Worm (Caenorhabditis elegans) whole organism, L3 larva: ENCODE data around the gene egg-1.

Experiments used
- R02D3.7 ChIP-seq: fragments of 150-350 bp; optimal IDR thresholded peaks from 2 replicates; lab custom pipeline; 2014; ENCODE audit warnings: missing biosample characterization, missing genetic modification characterization
- ZK546.5 ChIP-seq: sonication (generic microtip); optimal IDR thresholded peaks from 2 replicates; lab custom pipeline; 2017; ENCODE audit warnings: missing biosample characterization, missing genetic modification characterization
- aly-2 ChIP-seq: fragments of 150-350 bp; optimal IDR thresholded peaks from 2 replicates; lab custom pipeline; 2014; ENCODE audit warnings: missing biosample characterization, missing genetic modification characterization
- ceh-16 ChIP-seq: sonication (generic microtip); optimal IDR thresholded peaks from 2 replicates; lab custom pipeline; 2017; ENCODE audit warnings: missing biosample characterization, missing genetic modification characterization
- ceh-82 ChIP-seq: fragments of 150-350 bp; optimal IDR thresholded peaks from 2 replicates; lab custom pipeline; 2014; ENCODE audit warnings: missing biosample characterization, missing genetic modification characterization
- egl-27 ChIP-seq: sonication (generic microtip); optimal IDR thresholded peaks from 4 replicates; lab custom pipeline; 2017; ENCODE audit warnings: missing biosample characterization, missing genetic modification reagents, missing genetic modification characterization
- egl-5 ChIP-seq: fragments of 150-350 bp; optimal IDR thresholded peaks from 2 replicates; lab custom pipeline; 2017; ENCODE audit warnings: missing biosample characterization, missing genetic modification reagents, missing genetic modification characterization, inconsistent platforms
- elt-1 ChIP-seq: fragments of 150-350 bp; optimal IDR thresholded peaks from 2 replicates; lab custom pipeline; 2014; ENCODE audit warnings: missing biosample characterization, missing genetic modification characterization
- elt-2 ChIP-seq: sonication (generic microtip); optimal IDR thresholded peaks from 2 replicates; lab custom pipeline; 2016; ENCODE audit warnings: missing genetic modification reagents, mild to moderate bottlenecking, missing genetic modification characterization, missing compliant biosample characterization
- elt-3 ChIP-seq, 3 experiments: fragments of 150-350 bp in 1 of 3; sonication (generic microtip) in 2 of 3; optimal IDR thresholded peaks; 2 replicates in 2 of 3; 4 replicates in 1 of 3; lab custom pipeline; 2014 to 2017; ENCODE audit warnings: missing biosample characterization in 3 of 3, missing genetic modification characterization in 3 of 3
- eor-1 ChIP-seq, 2 experiments: fragments of 150-350 bp; optimal IDR thresholded peaks; 2 replicates each; lab custom pipeline; 2014 to 2018; ENCODE audit warnings: missing biosample characterization in 2 of 2, missing genetic modification characterization in 2 of 2
- hmg-11 ChIP-seq: sonication (generic microtip); optimal IDR thresholded peaks from 2 replicates; lab custom pipeline; 2016; ENCODE audit warnings: missing genetic modification characterization, missing compliant biosample characterization
- jun-1 ChIP-seq: fragments of 150-350 bp; optimal IDR thresholded peaks from 2 replicates; lab custom pipeline; 2014; ENCODE audit warnings: missing biosample characterization, missing genetic modification reagents, missing genetic modification characterization
- lin-15B ChIP-seq: fragments of 150-350 bp; optimal IDR thresholded peaks from 2 replicates; lab custom pipeline; 2014; ENCODE audit warnings: missing biosample characterization, missing genetic modification characterization
- lin-39 ChIP-seq: fragments of 150-350 bp; optimal IDR thresholded peaks from 2 replicates; lab custom pipeline; 2018; ENCODE audit warnings: missing biosample characterization, missing genetic modification reagents, missing genetic modification characterization
- lsy-12 ChIP-seq: sonication (generic microtip); optimal IDR thresholded peaks from 2 replicates; lab custom pipeline; 2016; ENCODE audit warnings: mild to moderate bottlenecking, missing genetic modification characterization, missing compliant biosample characterization
- mdl-1 ChIP-seq: fragments of 150-350 bp; optimal IDR thresholded peaks from 2 replicates; lab custom pipeline; 2014; ENCODE audit warnings: missing biosample characterization, missing genetic modification characterization
- nfya-1 ChIP-seq: sonication (generic microtip); optimal IDR thresholded peaks from 2 replicates; lab custom pipeline; 2017; ENCODE audit warnings: missing genetic modification characterization, mild to moderate bottlenecking, missing compliant biosample characterization, antibody characterized with exemption, moderate library complexity; ENCODE audit not compliant: insufficient read depth
- nhr-11 ChIP-seq: fragments of 150-350 bp; optimal IDR thresholded peaks from 2 replicates; lab custom pipeline; 2014; ENCODE audit warnings: missing biosample characterization, missing genetic modification characterization
- nhr-12 ChIP-seq: fragments of 150-350 bp; optimal IDR thresholded peaks from 2 replicates; lab custom pipeline; 2014; ENCODE audit warnings: missing biosample characterization, missing genetic modification characterization
- nhr-23 ChIP-seq: fragments of 150-350 bp; optimal IDR thresholded peaks from 2 replicates; lab custom pipeline; 2014; ENCODE audit warnings: missing biosample characterization, missing genetic modification reagents, missing genetic modification characterization
- nhr-237 ChIP-seq: fragments of 150-350 bp; optimal IDR thresholded peaks from 2 replicates; lab custom pipeline; 2014; ENCODE audit warnings: missing biosample characterization, missing genetic modification characterization
- nhr-25 ChIP-seq: sonication (generic microtip); optimal IDR thresholded peaks from 2 replicates; lab custom pipeline; 2017; ENCODE audit warnings: missing biosample characterization, missing genetic modification characterization
- nhr-28 ChIP-seq: fragments of 150-350 bp; optimal IDR thresholded peaks from 2 replicates; lab custom pipeline; 2014; ENCODE audit warnings: missing biosample characterization, missing genetic modification characterization
- nhr-43 ChIP-seq: sonication (generic microtip); optimal IDR thresholded peaks from 2 replicates; lab custom pipeline; 2016; ENCODE audit warnings: mild to moderate bottlenecking, missing genetic modification characterization, missing compliant biosample characterization; ENCODE audit not compliant: poor library complexity, severe bottlenecking
- nhr-67 ChIP-seq: fragments of 150-350 bp; optimal IDR thresholded peaks from 2 replicates; lab custom pipeline; 2014; ENCODE audit warnings: missing biosample characterization, missing genetic modification characterization
- pha-4 ChIP-seq: fragments of 150-350 bp; optimal IDR thresholded peaks from 2 replicates; lab custom pipeline; 2014; ENCODE audit warnings: missing biosample characterization, missing genetic modification reagents, missing genetic modification characterization
- pqm-1 ChIP-seq: fragments of 150-350 bp; optimal IDR thresholded peaks from 2 replicates; lab custom pipeline; 2017; ENCODE audit warnings: missing biosample characterization, missing genetic modification characterization, inconsistent platforms
- sea-2 ChIP-seq: fragments of 150-350 bp; sonication (generic microtip); optimal IDR thresholded peaks from 4 replicates; lab custom pipeline; 2014; ENCODE audit warnings: missing biosample characterization, missing genetic modification reagents, missing genetic modification characterization
- skn-1 ChIP-seq: fragments of 150-350 bp; optimal IDR thresholded peaks from 2 replicates; lab custom pipeline; 2014; ENCODE audit warnings: missing biosample characterization, missing genetic modification characterization
- tbx-2 ChIP-seq: sonication (generic microtip); optimal IDR thresholded peaks from 2 replicates; lab custom pipeline; 2016; ENCODE audit warnings: mild to moderate bottlenecking, missing genetic modification characterization, missing compliant biosample characterization
- unc-39 ChIP-seq: sonication (generic microtip); optimal IDR thresholded peaks from 4 replicates; lab custom pipeline; 2017; ENCODE audit warnings: missing biosample characterization, missing genetic modification characterization
- unc-62 ChIP-seq: fragments of 150-350 bp; sonication (generic microtip); optimal IDR thresholded peaks from 4 replicates; lab custom pipeline; 2014; ENCODE audit warnings: missing biosample characterization, missing genetic modification reagents, missing genetic modification characterization
- zag-1 ChIP-seq: fragments of 150-350 bp; optimal IDR thresholded peaks from 2 replicates; lab custom pipeline; 2014; ENCODE audit warnings: missing biosample characterization, missing genetic modification characterization
- ztf-11 ChIP-seq: fragments of 150-350 bp; optimal IDR thresholded peaks from 2 replicates; lab custom pipeline; 2014; ENCODE audit warnings: missing biosample characterization, missing genetic modification characterization

Gene egg-1

ce11 chrIII:5692690-5693089, 35.3 kb upstream of the egg-1 start, which contains the start of the genes abi-1 and arle-14:
Gene abi-1, minus strand, starts transcription at chrIII:5692740.
Gene arle-14, plus strand, starts transcription at chrIII:5692906.
- TF ChIP-seq nhr-28 (tag; lab: Kevin White, UChicago) (no peak), skn-1 (no peak), ceh-16 (tag; lab: Kevin White, UChicago) (no peak), mdl-1 (tag; lab: Kevin White, UChicago) (no peak), eor-1 (tag; optimal IDR thresholded peaks at IDR 0.05; lab: Kevin White, UChicago) (no peak), ztf-11 (tag; lab: Kevin White, UChicago) (no peak), hmg-11 (tag; lab: Kevin White, UChicago) (peak; percentile 17), nhr-25 (no peak), tbx-2 (tag; lab: Kevin White, UChicago) (no peak), elt-3 (tag; optimal IDR thresholded peaks at IDR 0.05; lab: Kevin White, UChicago) (no peak), nhr-67 (tag; lab: Kevin White, UChicago) (no peak), pha-4 (tag; lab: Kevin White, UChicago) (peak; percentile 39), zag-1 (tag; lab: Kevin White, UChicago) (no peak), egl-27 (tag; lab: Kevin White, UChicago) (no peak), unc-39 (tag; lab: Kevin White, UChicago) (no peak), lsy-12 (tag; lab: Kevin White, UChicago) (no peak), R02D3.7 (tag; lab: Kevin White, UChicago) (peak; percentile 15), nhr-237 (tag; lab: Kevin White, UChicago) (no peak), ZK546.5 (tag; lab: Kevin White, UChicago) (no peak), nhr-11 (tag; lab: Kevin White, UChicago) (no peak), nhr-12 (tag; lab: Kevin White, UChicago) (no peak), lin-15B (no peak), sea-2 (GFP tag; lab: Kevin White, UChicago) (no peak), nfya-1 (tag; lab: Kevin White, UChicago) (peak; percentile 35)

- TF ChIP-seq lin-39, result no peak
- no peak for TF ChIP-seq ceh-16 (tag; lab: Kevin White, UChicago)
- no peak for TF ChIP-seq lsy-12 (tag; lab: Kevin White, UChicago)
- TF ChIP-seq nhr-11 (tag; lab: Kevin White, UChicago), result no peak
- TF ChIP-seq elt-1, result no peak
- TF ChIP-seq, all 47 proteins: peak for 0
These were observed 34.2 kb upstream of the egg-1 start, which contains the start of gene B0336.13 for ce11 chrIII:5693736-5694135. Gene B0336.13, plus strand, starts transcription at chrIII:5694036.

DNA sequence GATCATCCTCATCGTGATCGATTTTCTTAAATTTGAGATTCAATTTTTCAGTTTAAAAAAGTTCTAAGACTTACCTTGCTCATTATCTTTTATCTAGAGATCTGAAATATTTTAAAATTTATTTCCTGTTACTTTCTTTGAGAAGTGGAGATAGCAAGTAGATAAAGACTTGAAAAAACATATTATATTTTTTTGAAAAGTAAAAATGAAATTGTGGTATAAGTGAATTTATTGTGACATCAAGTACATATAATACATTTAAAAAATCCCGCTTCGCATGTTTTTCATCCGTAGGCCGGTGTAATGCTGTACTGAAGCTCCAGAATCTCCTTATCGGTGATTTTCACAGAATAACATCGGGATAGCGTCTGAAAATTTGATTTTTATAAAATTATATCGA, 30.7 kb upstream of the egg-1 start, which contains the start of gene B0336.7:
Gene B0336.7 (minus strand): TSS at position 101 of the 400 bp plus-strand sequence.
- TF ChIP-seq aly-2 (tag; lab: Kevin White, UChicago) (no peak), nhr-23 (tag; lab: Kevin White, UChicago) (no peak), elt-2 (tag; lab: Kevin White, UChicago) (no peak), nhr-67 (tag; lab: Kevin White, UChicago) (no peak), jun-1 (tag; lab: Kevin White, UChicago) (no peak), ceh-82 (no peak), pqm-1 (tag; lab: Kevin White, UChicago) (no peak), ztf-11 (tag; lab: Kevin White, UChicago) (no peak), nhr-28 (tag; lab: Kevin White, UChicago) (no peak), nfya-1 (tag; lab: Kevin White, UChicago) (no peak), ZK546.5 (tag; lab: Kevin White, UChicago) (no peak), egl-5 (tag; lab: Kevin White, UChicago) (no peak), nhr-43 (tag; lab: Kevin White, UChicago) (no peak), eor-1 (tag; optimal IDR thresholded peaks at IDR 0.05; lab: Kevin White, UChicago) (no peak), unc-62 (GFP tag; lab: Kevin White, UChicago) (no peak)
- TF ChIP-seq, all 47 proteins: peak for 0
